Fruit fly (Drosophila melanogaster) whole organism, wandering third instar larva: ENCODE measurements around the gene Mst27D.

ENCODE experiments used
- Abd-B ChIP-seq: fragments of >200 bp; optimal IDR thresholded peaks from 2 replicates; lab custom pipeline; 2017; ENCODE audit warnings: missing biosample characterization, missing genetic modification characterization
- CG32264 ChIP-seq: fragments of 200-800 bp; sonication (Bioruptor generic); optimal IDR thresholded peaks from 2 replicates; lab custom pipeline; 2016; ENCODE audit warnings: missing biosample characterization, missing genetic modification characterization
- CG9705 ChIP-seq: fragments of 200-800 bp; sonication (Bioruptor generic); optimal IDR thresholded peaks from 2 replicates; lab custom pipeline; 2018; ENCODE audit warnings: missing biosample characterization, mild to moderate bottlenecking, missing genetic modification characterization
- CrebA ChIP-seq: fragments of 200-800 bp; sonication (Bioruptor generic); optimal IDR thresholded peaks from 2 replicates; lab custom pipeline; 2016; ENCODE audit warnings: missing biosample characterization, mild to moderate bottlenecking, missing genetic modification characterization, borderline replicate concordance
- Dfd ChIP-seq: fragments of >200 bp; optimal IDR thresholded peaks from 2 replicates; lab custom pipeline; 2017; ENCODE audit warnings: missing biosample characterization, missing genetic modification characterization
- Dif ChIP-seq: fragments of 200-275, 200-300 bp; sonication (Bioruptor generic); optimal IDR thresholded peaks from 2 replicates; lab custom pipeline; 2018; ENCODE audit warnings: missing biosample characterization, missing genetic modification characterization; ENCODE audit not compliant: partially characterized antibody
- GATAd ChIP-seq: sonication (Bioruptor generic); optimal IDR thresholded peaks from 2 replicates; lab custom pipeline; 2016; ENCODE audit warnings: missing biosample characterization, missing genetic modification characterization
- HLH106 ChIP-seq: fragments of 200-800 bp; optimal IDR thresholded peaks from 3 replicates; lab custom pipeline; 2019; ENCODE audit warnings: missing biosample characterization, mild to moderate bottlenecking, missing genetic modification characterization, moderate library complexity
- Hnf4 ChIP-seq: fragments of 200-800 bp; sonication (Bioruptor generic); optimal IDR thresholded peaks from 2 replicates; lab custom pipeline; 2016; ENCODE audit warnings: missing biosample characterization, mild to moderate bottlenecking, missing genetic modification characterization
- Hr78 ChIP-seq: fragments of >200 bp; optimal IDR thresholded peaks from 2 replicates; lab custom pipeline; 2017; ENCODE audit warnings: missing biosample characterization, missing genetic modification characterization
- Hr83 ChIP-seq: fragments of 200-300 bp; sonication (Bioruptor generic); optimal IDR thresholded peaks from 2 replicates; lab custom pipeline; 2016; ENCODE audit warnings: missing biosample characterization, mild to moderate bottlenecking, missing genetic modification characterization, moderate library complexity; ENCODE audit not compliant: poor library complexity, severe bottlenecking
- Jra ChIP-seq: sonication (Bioruptor generic); optimal IDR thresholded peaks from 2 replicates; lab custom pipeline; 2016; ENCODE audit warnings: missing biosample characterization, missing genetic modification characterization
- Mio ChIP-seq: sonication (Bioruptor generic); optimal IDR thresholded peaks from 2 replicates; lab custom pipeline; 2016; ENCODE audit warnings: missing biosample characterization, missing genetic modification characterization
- Myc ChIP-seq: fragments of >200 bp; optimal IDR thresholded peaks from 2 replicates; lab custom pipeline; 2017
- N ChIP-seq: fragments of >200 bp; optimal IDR thresholded peaks from 2 replicates; lab custom pipeline; 2018; ENCODE audit warnings: missing biosample characterization, missing external identifiers, missing genetic modification characterization
- OdsH ChIP-seq: fragments of 200-800 bp; sonication (Bioruptor generic); optimal IDR thresholded peaks from 2 replicates; lab custom pipeline; 2016; ENCODE audit warnings: missing biosample characterization, mild to moderate bottlenecking, missing genetic modification characterization
- Rel ChIP-seq, 2 experiments: fragments of 200-800 bp; sonication (Bioruptor generic) in 1 of 2; optimal IDR thresholded peaks; 2 replicates in 1 of 2; 3 replicates in 1 of 2; lab custom pipeline; 2016 to 2019; ENCODE audit warnings: mild to moderate bottlenecking in 2 of 2, missing biosample characterization in 2 of 2, missing genetic modification characterization in 2 of 2, moderate library complexity in 1 of 2
- Sp1 ChIP-seq: fragments of 200-800 bp; sonication (Bioruptor generic); optimal IDR thresholded peaks from 3 replicates; lab custom pipeline; 2019; ENCODE audit warnings: missing biosample characterization, mild to moderate bottlenecking, missing genetic modification characterization, moderate library complexity
- Vsx2 ChIP-seq: fragments of 200-300, 225-300 bp; sonication (Bioruptor generic); optimal IDR thresholded peaks from 2 replicates; lab custom pipeline; 2018; ENCODE audit warnings: missing biosample characterization, missing genetic modification characterization; ENCODE audit not compliant: partially characterized antibody
- br ChIP-seq: fragments of 200-800 bp; sonication (Bioruptor generic); optimal IDR thresholded peaks from 2 replicates; lab custom pipeline; 2016; ENCODE audit warnings: missing biosample characterization, missing genetic modification characterization
- brk ChIP-seq: fragments of 200-800 bp; sonication (Bioruptor generic); optimal IDR thresholded peaks from 2 replicates; lab custom pipeline; 2016; ENCODE audit warnings: missing biosample characterization, mild to moderate bottlenecking, missing genetic modification characterization
- dl ChIP-seq, 2 experiments: fragments of 175-275, 200-275 bp in 1 of 2; fragments of 200-275 bp in 1 of 2; sonication (Bioruptor generic); optimal IDR thresholded peaks; lab custom pipeline; 2018; ENCODE audit warnings: mild to moderate bottlenecking in 2 of 2, missing biosample characterization in 2 of 2, missing genetic modification characterization in 2 of 2, moderate library complexity in 2 of 2; ENCODE audit not compliant: partially characterized antibody in 2 of 2, insufficient read depth in 1 of 2
- dmrt93B ChIP-seq: fragments of 200-800 bp; sonication (Bioruptor generic); optimal IDR thresholded peaks from 2 replicates; lab custom pipeline; 2018; ENCODE audit warnings: missing biosample characterization, mild to moderate bottlenecking, missing genetic modification characterization
- dsf ChIP-seq: sonication (Bioruptor generic); optimal IDR thresholded peaks from 2 replicates; lab custom pipeline; 2016; ENCODE audit warnings: missing biosample characterization, missing genetic modification characterization, borderline replicate concordance
- ey ChIP-seq: fragments of 200-800 bp; sonication (Bioruptor generic); optimal IDR thresholded peaks from 2 replicates; lab custom pipeline; 2016; ENCODE audit warnings: missing biosample characterization, missing genetic modification characterization
- foxo ChIP-seq, 2 experiments: fragments of 200-800 bp; sonication (Bioruptor generic); optimal IDR thresholded peaks; 2 replicates in 1 of 2; 3 replicates in 1 of 2; lab custom pipeline; 2016 to 2017; ENCODE audit warnings: missing biosample characterization in 2 of 2, missing genetic modification characterization in 2 of 2
- fru ChIP-seq: fragments of 200-800 bp; sonication (Bioruptor generic); optimal IDR thresholded peaks from 3 replicates; lab custom pipeline; 2016; ENCODE audit warnings: missing biosample characterization, mild to moderate bottlenecking, missing genetic modification characterization
- jim ChIP-seq: fragments of 175-275, 200-325 bp; sonication (Bioruptor generic); optimal IDR thresholded peaks from 2 replicates; lab custom pipeline; 2016; ENCODE audit warnings: missing biosample characterization, mild to moderate bottlenecking, missing genetic modification characterization
- lola ChIP-seq: fragments of >200 bp; optimal IDR thresholded peaks from 2 replicates; lab custom pipeline; 2017; ENCODE audit warnings: missing biosample characterization, missing genetic modification characterization
- pan ChIP-seq: fragments of >200 bp; optimal IDR thresholded peaks from 2 replicates; lab custom pipeline; 2017
- psq ChIP-seq: fragments of 200-800 bp; sonication (Bioruptor generic); optimal IDR thresholded peaks from 3 replicates; lab custom pipeline; 2017; ENCODE audit warnings: missing biosample characterization, mild to moderate bottlenecking, missing genetic modification characterization, moderate library complexity
- rgr ChIP-seq: fragments of 200-800 bp; sonication (Bioruptor generic); optimal IDR thresholded peaks from 3 replicates; lab custom pipeline; 2016; ENCODE audit warnings: missing biosample characterization, mild to moderate bottlenecking, missing genetic modification characterization
- tai ChIP-seq: sonication (Bioruptor generic); optimal IDR thresholded peaks from 2 replicates; lab custom pipeline; 2016; ENCODE audit warnings: missing biosample characterization, missing genetic modification characterization
- usp ChIP-seq: fragments of >200 bp; optimal IDR thresholded peaks from 2 replicates; lab custom pipeline; 2017; ENCODE audit warnings: missing biosample characterization, missing genetic modification characterization
- woc ChIP-seq: sonication (Bioruptor generic); optimal IDR thresholded peaks from 2 replicates; lab custom pipeline; 2016; ENCODE audit warnings: missing biosample characterization, mild to moderate bottlenecking, missing genetic modification characterization

Gene Mst27D

dm6 chr2L:7060751-7061150, at the start of gene Mst27D:
Gene Mst27D, minus strand, starts transcription at chr2L:7060851.
- TF ChIP-seq Abd-B (GFP tag; lab: Kevin White, UChicago) (no peak), dl (GFP tag; optimal IDR thresholded peaks at IDR 0.05; lab: Kevin White, UChicago; ENCODE audit: insufficient read depth in 1 of 2, partially characterized antibody in 2 of 2) (no peak), Myc (lab: Kevin White, UChicago) (no peak)

- TF ChIP-seq GATAd, result no peak
- TF ChIP-seq Abd-B (GFP tag; lab: Kevin White, UChicago), result no peak
- no peak for TF ChIP-seq fru
- no peak for TF ChIP-seq lola (GFP tag; lab: Kevin White, UChicago)
- no peak for TF ChIP-seq tai (GFP tag; lab: Kevin White, UChicago)
- no peak for TF ChIP-seq Dfd (GFP tag; lab: Kevin White, UChicago)
- TF ChIP-seq CG32264 (GFP tag; lab: Kevin White, UChicago), result no peak
Observed at dm6 chr2L:7110318-7110717, 49.7 kb upstream of the Mst27D start.

- TF ChIP-seq Vsx2 (GFP tag; lab: Kevin White, UChicago), result no peak
- no peak for TF ChIP-seq dsf (GFP tag; lab: Kevin White, UChicago)
- TF ChIP-seq Mio (GFP tag; lab: Kevin White, UChicago), result no peak
- no peak for TF ChIP-seq brk (GFP tag; lab: Kevin White, UChicago)
- TF ChIP-seq HLH106 (tag; lab: Kevin White, UChicago), result no peak
- TF ChIP-seq dmrt93B (GFP tag; lab: Kevin White, UChicago), result no peak
- no peak for TF ChIP-seq Jra
- TF ChIP-seq foxo (GFP tag; optimal IDR thresholded peaks at IDR 0.05; lab: Kevin White, UChicago), result no peak
- no peak for TF ChIP-seq psq (GFP tag; lab: Kevin White, UChicago)
- TF ChIP-seq, all 38 proteins: peak for 0
Observed at dm6 chr2L:7107890-7108289, 47.2 kb upstream of the Mst27D start.

dm6 chr2L:7106289-7106961, 45.8 kb upstream of the Mst27D start:
- TF ChIP-seq Myc (lab: Kevin White, UChicago), result no peak
- TF ChIP-seq lola (GFP tag; lab: Kevin White, UChicago), result no peak
- TF ChIP-seq dl (GFP tag; optimal IDR thresholded peaks at IDR 0.05; lab: Kevin White, UChicago; ENCODE audit: insufficient read depth in 1 of 2, partially characterized antibody in 2 of 2), result no peak

DNA sequence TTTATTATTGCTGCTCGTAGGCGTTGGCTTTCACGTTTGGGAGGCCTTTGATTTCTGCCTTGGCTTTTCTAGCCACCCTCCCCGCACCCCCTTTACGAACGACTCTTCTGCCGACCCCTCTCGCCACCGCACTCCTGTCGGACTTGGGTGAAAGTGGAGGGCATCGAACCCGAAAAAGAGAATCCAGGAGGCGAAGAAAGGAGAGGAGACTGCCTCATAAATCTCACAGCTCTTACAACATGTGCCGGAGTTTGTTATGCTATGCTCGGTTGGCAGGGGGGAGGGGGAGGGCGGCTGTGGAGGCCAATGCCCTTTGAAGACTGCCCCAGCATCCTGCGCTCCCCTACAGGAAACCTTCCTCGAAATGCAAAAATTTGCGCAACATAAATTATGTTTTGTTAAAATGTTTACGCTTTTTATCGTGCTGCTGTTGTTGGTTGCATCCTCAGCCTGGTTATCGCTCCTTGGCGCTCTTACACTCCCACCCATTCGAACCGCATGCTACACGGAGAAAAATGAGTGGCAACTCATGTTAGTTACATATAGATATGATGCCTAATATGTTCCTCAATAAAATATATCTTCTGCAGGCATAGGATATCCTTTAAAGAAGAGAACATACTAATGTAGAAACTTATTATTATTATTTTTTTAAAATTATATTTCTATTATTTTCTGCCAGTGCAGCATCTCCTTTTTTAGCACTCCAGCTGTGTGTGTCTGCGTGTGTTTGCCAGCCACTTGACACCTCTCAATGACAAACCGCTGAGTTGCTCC, 43.7 kb upstream of the Mst27D start:
- TF ChIP-seq HLH106 (tag; lab: Kevin White, UChicago) (peak; percentile 82), psq (GFP tag; lab: Kevin White, UChicago) (peak; percentile 67), foxo (GFP tag; optimal IDR thresholded peaks at IDR 0.05; lab: Kevin White, UChicago) (peak in 1 of 2 experiments; percentile 58), N (GFP tag; lab: Kevin White, UChicago) (no peak), tai (GFP tag; lab: Kevin White, UChicago) (no peak), Dfd (GFP tag; lab: Kevin White, UChicago) (no peak), brk (GFP tag; lab: Kevin White, UChicago) (no peak), Rel (GFP tag; optimal IDR thresholded peaks at IDR 0.05; lab: Kevin White, UChicago) (no peak), Rel (tag; optimal IDR thresholded peaks at IDR 0.05; lab: Kevin White, UChicago) (peak; percentile 6), ey (GFP tag; lab: Kevin White, UChicago) (peak; percentile 20), Hnf4 (peak; percentile 5), dl (GFP tag; optimal IDR thresholded peaks at IDR 0.05; lab: Kevin White, UChicago; ENCODE audit: insufficient read depth in 1 of 2, partially characterized antibody in 2 of 2) (no peak), br (GFP tag; lab: Kevin White, UChicago) (peak; percentile 22), rgr (GFP tag; lab: Kevin White, UChicago) (peak; percentile 53), dsf (GFP tag; lab: Kevin White, UChicago) (no peak), lola (GFP tag; lab: Kevin White, UChicago) (no peak), woc (GFP tag; lab: Kevin White, UChicago) (no peak), Mio (GFP tag; lab: Kevin White, UChicago) (no peak), Abd-B (GFP tag; lab: Kevin White, UChicago) (no peak), Hr78 (no peak), GATAd (no peak), pan (no peak), CG9705 (GFP tag; lab: Kevin White, UChicago) (peak; percentile 27), Myc (lab: Kevin White, UChicago) (no peak), jim (GFP tag; lab: Kevin White, UChicago) (no peak), CrebA (GFP tag; lab: Kevin White, UChicago) (no peak), fru (peak; percentile 46), Dif (GFP tag; lab: Kevin White, UChicago) (no peak), Sp1 (GFP tag; lab: Kevin White, UChicago) (peak; percentile 69), usp (no peak), Jra (no peak), dmrt93B (GFP tag; lab: Kevin White, UChicago) (peak; percentile 39), CG32264 (GFP tag; lab: Kevin White, UChicago) (no peak), OdsH (GFP tag; lab: Kevin White, UChicago) (peak; percentile 62), Hr83 (GFP tag; lab: Kevin White, UChicago) (no peak)
